Fruit fly (Drosophila melanogaster) whole organism, embryonic: Measurements from ENCODE around the gene CG6928.
A peak's percentile ranks its signal among the peaks of the same experiment; 100 is the strongest.

Experiments
- Atf6 ChIP-seq: fragments of 200-800 bp; sonication (Bioruptor generic); IDR thresholded peaks from 2 replicates; pipeline ENCODE4 v1.3.6; 2022; ENCODE audit warnings: missing biosample characterization, missing genetic modification characterization
- C15 ChIP-seq: fragments of 200-800 bp; sonication (Bioruptor generic); IDR thresholded peaks from 3 replicates; pipeline ENCODE4 v1.3.6; 2022; ENCODE audit warnings: missing biosample characterization, missing genetic modification characterization
- CG11696 ChIP-seq: fragments of 200-800 bp; sonication (Bioruptor generic); IDR thresholded peaks from 2 replicates; pipeline ENCODE4 v1.3.6; 2022; ENCODE audit warnings: missing biosample characterization, missing genetic modification characterization
- CG11723 ChIP-seq: fragments of 200-800 bp; sonication (Bioruptor generic); optimal IDR thresholded peaks from 2 replicates; lab custom pipeline; 2017; ENCODE audit warnings: missing biosample characterization, mild to moderate bottlenecking, missing genetic modification characterization
- CG14667 ChIP-seq: fragments of 200-800 bp; sonication (Bioruptor generic); IDR thresholded peaks from 2 replicates; pipeline ENCODE4 v1.3.6; 2022; ENCODE audit warnings: missing biosample characterization, missing genetic modification characterization
- CG17385 ChIP-seq: fragments of 200-800 bp; sonication (Bioruptor generic); optimal IDR thresholded peaks from 3 replicates; lab custom pipeline; 2018; ENCODE audit warnings: missing biosample characterization, mild to moderate bottlenecking, missing genetic modification characterization
- CG17912 ChIP-seq: fragments of 200-800 bp; sonication (Bioruptor generic); optimal IDR thresholded peaks from 2 replicates; lab custom pipeline; 2018; ENCODE audit warnings: missing biosample characterization, mild to moderate bottlenecking, missing genetic modification characterization
- CG1792 ChIP-seq: fragments of 200-800 bp; sonication (Bioruptor generic); optimal IDR thresholded peaks from 2 replicates; lab custom pipeline; 2016; ENCODE audit warnings: missing biosample characterization, missing genetic modification characterization
- CG18476 ChIP-seq: fragments of 200-800 bp; sonication (Bioruptor generic); optimal IDR thresholded peaks from 2 replicates; lab custom pipeline; 2016; ENCODE audit warnings: missing biosample characterization, mild to moderate bottlenecking, missing genetic modification characterization
- CG32532 ChIP-seq: fragments of 200-800 bp; sonication (Bioruptor generic); IDR thresholded peaks from 2 replicates; pipeline ENCODE4 v1.3.6; 2022; ENCODE audit warnings: missing biosample characterization, missing genetic modification characterization
- CG3726 ChIP-seq: fragments of 200-800 bp; sonication (Bioruptor generic); IDR thresholded peaks from 3 replicates; pipeline ENCODE4, ENCODE4 v1.3.6; 2022; ENCODE audit warnings: missing biosample characterization, missing genetic modification characterization
- CG4707 ChIP-seq: fragments of 200-800 bp; sonication (Bioruptor generic); optimal IDR thresholded peaks from 2 replicates; lab custom pipeline; 2018; ENCODE audit warnings: missing biosample characterization, mild to moderate bottlenecking, missing genetic modification characterization, moderate library complexity
- CG4730 ChIP-seq: fragments of 200-800 bp; sonication (Bioruptor generic); IDR thresholded peaks from 2 replicates; pipeline ENCODE4 v1.3.6; 2022; ENCODE audit warnings: missing biosample characterization, missing genetic modification characterization
- CG6791 ChIP-seq: fragments of 200-800 bp; sonication (Bioruptor generic); IDR thresholded peaks from 3 replicates; pipeline ENCODE4 v1.3.6; 2022; ENCODE audit warnings: missing biosample characterization, missing genetic modification characterization; ENCODE audit not compliant: partially characterized antibody
- CG6813 ChIP-seq: fragments of 200-800 bp; sonication (Bioruptor generic); optimal IDR thresholded peaks from 2 replicates; lab custom pipeline; 2017; ENCODE audit warnings: missing biosample characterization, missing genetic modification characterization, mild to moderate bottlenecking, moderate library complexity, missing genetic modification reagents
- CG6854 ChIP-seq: fragments of 200-800 bp; sonication (Bioruptor generic); optimal IDR thresholded peaks from 3 replicates; lab custom pipeline; 2017; ENCODE audit warnings: missing biosample characterization, mild to moderate bottlenecking, missing genetic modification characterization
- CG7372 ChIP-seq: fragments of 200-800 bp; sonication (Bioruptor generic); IDR thresholded peaks from 2 replicates; pipeline ENCODE4 v1.3.6; 2022; ENCODE audit warnings: missing biosample characterization, missing genetic modification characterization
- CG8359 ChIP-seq: fragments of 200-800 bp; sonication (Bioruptor generic); optimal IDR thresholded peaks from 2 replicates; lab custom pipeline; 2017; ENCODE audit warnings: missing biosample characterization, mild to moderate bottlenecking, missing genetic modification characterization, borderline replicate concordance
- CG9609 ChIP-seq: fragments of 200-800 bp; sonication (Bioruptor generic); optimal IDR thresholded peaks from 3 replicates; lab custom pipeline; 2016; ENCODE audit warnings: missing biosample characterization, missing genetic modification characterization
- Camta ChIP-seq: fragments of 200-800 bp; sonication (Bioruptor generic); optimal IDR thresholded peaks from 2 replicates; lab custom pipeline; 2016; ENCODE audit warnings: missing biosample characterization, missing genetic modification characterization
- CkIIα-i1 ChIP-seq: fragments of 200-800 bp; sonication (Bioruptor generic); IDR thresholded peaks from 2 replicates; pipeline ENCODE4 v1.3.6; 2022; ENCODE audit warnings: missing biosample characterization, missing genetic modification characterization
- Drgx ChIP-seq: fragments of 200-800 bp; sonication (Bioruptor generic); IDR thresholded peaks from 2 replicates; pipeline ENCODE4 v1.3.6; 2022; ENCODE audit warnings: missing biosample characterization, missing genetic modification characterization
- H15 ChIP-seq: fragments of 200-800 bp; sonication (Bioruptor generic); IDR thresholded peaks from 3 replicates; pipeline ENCODE4 v1.3.6; 2022; ENCODE audit warnings: missing biosample characterization, missing genetic modification characterization
- H2.0 ChIP-seq: fragments of 200-800 bp; sonication (Bioruptor generic); IDR thresholded peaks from 2 replicates; pipeline ENCODE4 v1.3.6; 2022; ENCODE audit warnings: missing biosample characterization, missing genetic modification characterization
- Hey ChIP-seq: fragments of 200-800 bp; sonication (Bioruptor generic); optimal IDR thresholded peaks from 3 replicates; lab custom pipeline; 2018; ENCODE audit warnings: missing biosample characterization, mild to moderate bottlenecking, missing genetic modification characterization
- Hr51 ChIP-seq, 2 experiments: fragments of 200-800 bp; sonication (Bioruptor generic); optimal IDR thresholded peaks; 2 replicates in 1 of 2; 3 replicates in 1 of 2; lab custom pipeline; 2016 to 2018; ENCODE audit warnings: missing biosample characterization in 2 of 2, missing genetic modification characterization in 2 of 2, mild to moderate bottlenecking in 1 of 2, moderate library complexity in 1 of 2
- Pdp1 ChIP-seq, 2 experiments: fragments of 200-800 bp; sonication (Bioruptor generic); optimal IDR thresholded peaks; 3 replicates each; lab custom pipeline; 2016; ENCODE audit warnings: missing biosample characterization in 2 of 2, missing genetic modification characterization in 2 of 2, mild to moderate bottlenecking in 1 of 2, moderate library complexity in 1 of 2
- Sox100B ChIP-seq: fragments of 200-800 bp; sonication (Bioruptor generic); optimal IDR thresholded peaks from 3 replicates; lab custom pipeline; 2018; ENCODE audit warnings: missing biosample characterization, mild to moderate bottlenecking, missing genetic modification characterization
- ara ChIP-seq: fragments of 200-800 bp; sonication (Bioruptor generic); IDR thresholded peaks from 2 replicates; pipeline ENCODE4 v1.3.6; 2022; ENCODE audit warnings: missing biosample characterization, missing genetic modification characterization
- bbx ChIP-seq: fragments of 200-800 bp; sonication (Bioruptor generic); IDR thresholded peaks from 2 replicates; pipeline ENCODE4 v1.3.6; 2022; ENCODE audit warnings: missing biosample characterization, missing genetic modification characterization; ENCODE audit not compliant: partially characterized antibody
- ci ChIP-seq: fragments of 200-800 bp; sonication (Bioruptor generic); IDR thresholded peaks from 3 replicates; pipeline ENCODE4 v1.3.6; 2022; ENCODE audit warnings: missing biosample characterization, missing genetic modification characterization
- dmrt11E ChIP-seq: fragments of 200-800 bp; sonication (Bioruptor generic); optimal IDR thresholded peaks from 3 replicates; lab custom pipeline; 2018; ENCODE audit warnings: missing biosample characterization, mild to moderate bottlenecking, missing genetic modification characterization, moderate library complexity
- gsb-n ChIP-seq: fragments of 200-800 bp; sonication (Bioruptor generic); optimal IDR thresholded peaks from 3 replicates; lab custom pipeline; 2018; ENCODE audit warnings: missing biosample characterization, mild to moderate bottlenecking, missing genetic modification characterization
- lmd ChIP-seq: fragments of 200-800 bp; sonication (Bioruptor generic); IDR thresholded peaks from 2 replicates; pipeline ENCODE4 v1.3.6; 2022; ENCODE audit warnings: missing biosample characterization, missing genetic modification characterization
- lola ChIP-seq, 3 experiments: fragments of >200 bp in 2 of 3; fragments of 200-800 bp in 1 of 3; sonication (Bioruptor generic) in 1 of 3; optimal IDR thresholded peaks; 2 replicates each; lab custom pipeline; 2017 to 2019; ENCODE audit warnings: missing biosample characterization in 3 of 3, missing genetic modification characterization in 3 of 3, mild to moderate bottlenecking in 1 of 3, moderate library complexity in 1 of 3
- nau ChIP-seq: fragments of 200-800 bp; sonication (Bioruptor generic); optimal IDR thresholded peaks from 3 replicates; lab custom pipeline; 2017; ENCODE audit warnings: missing biosample characterization, mild to moderate bottlenecking, missing genetic modification characterization, missing genetic modification reagents
- nmo ChIP-seq: fragments of 200-800 bp; sonication (Bioruptor generic); optimal IDR thresholded peaks from 2 replicates; lab custom pipeline; 2018; ENCODE audit warnings: missing biosample characterization, mild to moderate bottlenecking, missing genetic modification characterization, moderate library complexity
- nom ChIP-seq: fragments of 200-800 bp; sonication (Bioruptor generic); optimal IDR thresholded peaks from 2 replicates; lab custom pipeline; 2017; ENCODE audit warnings: missing biosample characterization, missing genetic modification characterization, mild to moderate bottlenecking, moderate library complexity, missing genetic modification reagents
- onecut ChIP-seq: fragments of 200-800 bp; sonication (Bioruptor generic); IDR thresholded peaks from 2 replicates; pipeline ENCODE4 v1.3.6; 2022; ENCODE audit warnings: missing biosample characterization, missing genetic modification characterization
- phol ChIP-seq: fragments of 200-800 bp; sonication (Bioruptor generic); optimal IDR thresholded peaks from 3 replicates; lab custom pipeline; 2018; ENCODE audit warnings: missing biosample characterization, mild to moderate bottlenecking, missing genetic modification characterization, moderate library complexity
- pros ChIP-seq: fragments of 200-800 bp; sonication (Bioruptor generic); optimal IDR thresholded peaks from 3 replicates; lab custom pipeline; 2019; ENCODE audit warnings: missing biosample characterization, mild to moderate bottlenecking, missing genetic modification characterization, moderate library complexity
- shn ChIP-seq: fragments of 200-800 bp; sonication (Bioruptor generic); optimal IDR thresholded peaks from 3 replicates; lab custom pipeline; 2016; ENCODE audit warnings: missing biosample characterization, missing genetic modification characterization
- stwl ChIP-seq: fragments of 200-800 bp; sonication (Bioruptor generic); optimal IDR thresholded peaks from 3 replicates; lab custom pipeline; 2018; ENCODE audit warnings: missing biosample characterization, mild to moderate bottlenecking, missing genetic modification characterization, moderate library complexity
- tx ChIP-seq: fragments of 200-800 bp; sonication (Bioruptor generic); optimal IDR thresholded peaks from 2 replicates; lab custom pipeline; 2016; ENCODE audit warnings: missing biosample characterization, missing genetic modification characterization
- vfl ChIP-seq: fragments of 200-800 bp; sonication (Bioruptor generic); optimal IDR thresholded peaks from 2 replicates; lab custom pipeline; 2016; ENCODE audit warnings: missing biosample characterization, missing genetic modification characterization
- wor ChIP-seq: fragments of 200-800 bp; sonication (Bioruptor generic); IDR thresholded peaks from 2 replicates; pipeline ENCODE4 v1.3.6; 2022; ENCODE audit warnings: missing biosample characterization, missing genetic modification characterization

Gene CG6928

dm6 chr3L:12053695-12054094 lies 50.7 kb downstream of the CG6928 start (continued):
- TF ChIP-seq Sox100B (GFP tag; lab: Kevin White, UChicago) = peak; percentile 59
- no peak for TF ChIP-seq Atf6 (GFP tag; lab: Robert Waterston, UW)
- TF ChIP-seq CkIIα-i1 (GFP tag; lab: Robert Waterston, UW) = no peak
- TF ChIP-seq onecut (GFP tag; lab: Robert Waterston, UW) = no peak
- TF ChIP-seq ci (GFP tag; lab: Robert Waterston, UW) = peak; percentile 70
- no peak for TF ChIP-seq CG17385 (GFP tag; lab: Kevin White, UChicago)
- no peak for TF ChIP-seq Camta (GFP tag; lab: Kevin White, UChicago)
- TF ChIP-seq lola (GFP tag; optimal IDR thresholded peaks at IDR 0.05; lab: Kevin White, UChicago) = peak in 1 of 3 experiments; percentile 40
- peak; percentile 73 for TF ChIP-seq phol (tag; lab: Kevin White, UChicago)
- no peak for TF ChIP-seq CG17912 (GFP tag; lab: Kevin White, UChicago)
- TF ChIP-seq CG6791 (GFP tag; lab: Robert Waterston, UW) = no peak
- TF ChIP-seq, all 482 proteins: peak for 161

- peak; percentile 44 for TF ChIP-seq CG11723 (GFP tag; lab: Kevin White, UChicago)
- TF ChIP-seq CG7372 (GFP tag; lab: Robert Waterston, UW) = peak; percentile 55; the same call in 1 of the 2 replicates
- peak; percentile 62 for TF ChIP-seq bbx (GFP tag; lab: Robert Waterston, UW)
- TF ChIP-seq Hr51 (GFP tag; optimal IDR thresholded peaks at IDR 0.05; lab: Kevin White, UChicago) = peak; percentile 31 to 76
- TF ChIP-seq wor = peak; percentile 52
- TF ChIP-seq CG18476 = peak; percentile 69
- no peak for TF ChIP-seq stwl (tag; lab: Kevin White, UChicago)
- TF ChIP-seq nmo (GFP tag; lab: Kevin White, UChicago) = peak; percentile 82
- peak; percentile 65 for TF ChIP-seq nau (GFP tag; lab: Kevin White, UChicago)
- TF ChIP-seq lmd = peak; percentile 70
- peak; percentile 29; the same call in 1 of the 2 replicates for TF ChIP-seq H2.0
- no peak for TF ChIP-seq Hey (tag; lab: Kevin White, UChicago)
- TF ChIP-seq Pdp1 (GFP tag; optimal IDR thresholded peaks at IDR 0.05; lab: Kevin White, UChicago) = peak; percentile 50 to 70
- peak; percentile 60; the same call in 1 of the 3 replicates for TF ChIP-seq CG3726 (GFP tag; lab: Robert Waterston, UW)
- peak; percentile 63 for TF ChIP-seq CG9609 (GFP tag; lab: Kevin White, UChicago)
- TF ChIP-seq CG4730 (GFP tag; lab: Robert Waterston, UW) = no peak
- TF ChIP-seq CG8359 (GFP tag; lab: Kevin White, UChicago) = peak; percentile 20
- peak; percentile 30 for TF ChIP-seq pros (GFP tag; lab: Kevin White, UChicago)
- TF ChIP-seq CG32532 (GFP tag; lab: Robert Waterston, UW) = peak; percentile 17; the same call in 1 of the 2 replicates
- peak; percentile 56 for TF ChIP-seq tx
- peak; percentile 72 for TF ChIP-seq CG1792 (GFP tag; lab: Kevin White, UChicago)
- TF ChIP-seq CG11696 (GFP tag; lab: Robert Waterston, UW) = no peak
- TF ChIP-seq H15 (GFP tag; lab: Robert Waterston, UW) = peak; percentile 47; the same call in 2 of the 3 replicates
- TF ChIP-seq vfl (GFP tag; lab: Kevin White, UChicago) = peak; percentile 67
- peak; percentile 39 for TF ChIP-seq CG6854 (GFP tag; lab: Kevin White, UChicago)
- peak; percentile 31 for TF ChIP-seq CG6813
- TF ChIP-seq shn = peak; percentile 79
- TF ChIP-seq dmrt11E = peak; percentile 74
- TF ChIP-seq gsb-n = peak; percentile 63
- TF ChIP-seq C15 (GFP tag; lab: Robert Waterston, UW) = no peak
- no peak for TF ChIP-seq Drgx (GFP tag; lab: Robert Waterston, UW)
- no peak for TF ChIP-seq CG4707
- TF ChIP-seq CG14667 (GFP tag; lab: Robert Waterston, UW) = peak; percentile 38; the same call in 1 of the 2 replicates
- peak; percentile 35 for TF ChIP-seq nom
- peak; percentile 18; the same call in 1 of the 2 replicates for TF ChIP-seq ara (GFP tag; lab: Robert Waterston, UW)
Observed at dm6 chr3L:12056286-12057178, 53.6 kb downstream of the CG6928 start.
